Fruit fly (Drosophila melanogaster): ENCODE measurements around the gene CG6978.

CG6978 gene

DNA sequence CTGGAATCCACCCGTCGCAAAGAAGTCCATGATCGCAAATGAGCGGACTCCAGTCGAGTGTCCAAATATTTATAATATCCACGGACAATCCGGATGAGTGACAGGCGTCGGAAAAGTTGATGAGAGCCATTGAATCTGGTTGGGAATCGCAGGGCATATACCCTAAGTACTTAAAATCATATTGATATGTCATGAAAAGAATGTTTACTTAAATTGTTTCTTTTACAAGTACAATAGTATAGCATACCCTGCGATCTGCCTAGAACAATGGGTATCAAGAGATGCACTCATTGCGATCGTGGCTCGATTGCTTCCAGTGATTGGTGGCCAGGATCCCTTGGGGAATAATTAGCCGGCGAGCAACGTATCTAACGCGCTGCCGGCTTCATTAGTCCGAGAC is 12.4 kb upstream of the CG6978 start, which contains the start of gene Klf15:
Gene Klf15, minus strand, starts transcription at position 101 of the 400 bp plus-strand sequence.
- no peak for TF ChIP-seq Dll (GFP tag; IDR thresholded peaks at IDR 0.05; ENCODE audit: partially characterized antibody)
- no peak for TF ChIP-seq CG11560 (tag; IDR thresholded peaks at IDR 0.05)
- no peak for TF ChIP-seq CG17612 (GFP tag; IDR thresholded peaks at IDR 0.05)
- TF ChIP-seq ro (GFP tag; IDR thresholded peaks at IDR 0.05) = no peak
- no peak for TF ChIP-seq insv (GFP tag; optimal IDR thresholded peaks at IDR 0.05)
- no peak for TF ChIP-seq CG10274 (GFP tag; optimal IDR thresholded peaks at IDR 0.05)
- TF ChIP-seq H2.0 (GFP tag; IDR thresholded peaks at IDR 0.05) = no peak
- no peak for TF ChIP-seq Optix (GFP tag; IDR thresholded peaks at IDR 0.05)
- no peak for TF ChIP-seq disco-r (GFP tag; optimal IDR thresholded peaks at IDR 0.05)
- TF ChIP-seq CG11456 (GFP tag; IDR thresholded peaks at IDR 0.05) = no peak
- no peak for TF ChIP-seq dmrt99B (tag; optimal IDR thresholded peaks at IDR 0.05)
- TF ChIP-seq CG6791 (GFP tag; IDR thresholded peaks at IDR 0.05; ENCODE audit: partially characterized antibody) = no peak
- TF ChIP-seq CG15011 (GFP tag; optimal IDR thresholded peaks at IDR 0.05) = no peak
- no peak for TF ChIP-seq HLH4C (GFP tag; IDR thresholded peaks at IDR 0.05; ENCODE audit: partially characterized antibody)
- TF ChIP-seq CG16863 (GFP tag; optimal IDR thresholded peaks at IDR 0.05) = no peak
- no peak for TF ChIP-seq Oli (tag; optimal IDR thresholded peaks at IDR 0.05)
- TF ChIP-seq CG11247 (GFP tag; IDR thresholded peaks at IDR 0.05) = no peak
- no peak for TF ChIP-seq Atf3 (GFP tag; optimal IDR thresholded peaks at IDR 0.05)
- no peak for TF ChIP-seq mirr (GFP tag; optimal IDR thresholded peaks at IDR 0.05)
- TF ChIP-seq Lim3 (GFP tag; IDR thresholded peaks at IDR 0.05) = no peak

DNA sequence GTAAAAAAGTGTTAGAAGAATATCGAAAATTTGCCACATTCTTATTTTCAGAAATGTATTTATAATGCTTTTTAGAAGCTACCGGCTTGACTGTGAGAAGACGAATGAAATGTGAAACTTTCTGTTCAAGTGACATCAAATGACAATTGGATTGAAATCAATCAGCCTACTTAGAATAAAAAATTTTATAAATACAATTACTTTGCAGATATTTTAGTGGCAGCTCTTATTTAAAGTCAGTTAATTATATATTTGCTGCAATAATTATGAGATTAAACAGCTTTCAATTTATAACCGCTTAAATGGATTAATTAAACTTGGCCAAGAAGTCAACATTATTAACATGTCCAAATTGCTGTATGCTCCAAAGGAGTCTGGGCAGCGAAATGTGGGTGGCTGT is 6.6 kb upstream of the CG6978 start, which contains the start of gene CG2871:
Gene CG2871, minus strand, starts transcription at position 101 of the 400 bp plus-strand sequence.
- TF ChIP-seq tin (GFP tag; optimal IDR thresholded peaks at IDR 0.05) (no peak), CG15601 (tag; optimal IDR thresholded peaks at IDR 0.05) (no peak)

DNA sequence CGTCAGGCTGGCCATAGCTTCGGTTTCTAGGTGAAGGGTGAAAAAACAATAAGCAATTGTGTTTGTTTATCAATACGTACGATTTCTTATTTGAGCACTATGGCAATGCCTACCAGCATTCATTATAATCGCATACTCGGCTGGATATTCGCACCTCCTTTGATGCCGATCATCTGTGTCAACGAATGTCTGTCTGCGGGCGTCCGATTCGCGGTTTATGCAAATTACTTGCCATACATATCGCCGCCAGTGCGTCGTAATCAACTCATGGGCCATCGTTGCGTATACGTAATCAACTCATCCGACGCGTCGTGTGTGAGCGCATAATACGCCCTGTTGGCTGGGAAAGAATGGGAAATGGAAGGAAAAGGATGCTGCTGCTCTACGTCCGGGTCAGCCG is 1.2 kb upstream of the CG6978 start, which contains the start of gene CG15471:
Gene CG15471, minus strand, starts transcription at position 101 of the 400 bp plus-strand sequence.
- TF ChIP-seq YL-1 (GFP tag; optimal IDR thresholded peaks at IDR 0.05) = no peak
- no peak for TF ChIP-seq Dad (GFP tag; optimal IDR thresholded peaks at IDR 0.05)
- TF ChIP-seq Hsf (GFP tag; optimal IDR thresholded peaks at IDR 0.05) = no peak
- TF ChIP-seq CG7372 (GFP tag; IDR thresholded peaks at IDR 0.05) = peak; percentile 27; the same call in 1 of the 2 replicates
- TF ChIP-seq Atf6 (GFP tag; IDR thresholded peaks at IDR 0.05) = no peak

DNA sequence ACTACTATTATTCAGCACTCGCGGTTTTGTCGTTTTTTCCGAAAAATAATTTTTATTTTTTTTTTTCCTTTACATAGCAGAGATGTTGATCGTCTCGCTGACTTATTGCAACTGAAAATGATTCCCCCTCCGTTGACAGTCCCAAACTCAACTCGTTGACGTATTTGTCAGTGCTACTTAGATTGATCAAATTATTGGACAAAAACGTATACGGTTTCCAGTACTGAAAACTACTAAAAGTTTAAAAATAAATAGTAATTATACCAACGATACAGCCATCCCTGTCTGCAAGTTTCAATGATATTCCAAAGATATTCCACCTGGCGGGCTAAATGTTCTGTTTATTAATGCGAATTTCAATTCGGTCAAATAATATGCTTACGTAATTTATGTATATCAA is 20.9 kb downstream of the CG6978 start, which contains the start of gene CG2861:
Gene CG2861, minus strand, starts transcription at position 101 of the 400 bp plus-strand sequence.
- TF ChIP-seq B-H1 (GFP tag; IDR thresholded peaks at IDR 0.05) = no peak
- TF ChIP-seq ara (GFP tag; IDR thresholded peaks at IDR 0.05) = no peak
- TF ChIP-seq danr (GFP tag; IDR thresholded peaks at IDR 0.05) = no peak

DNA sequence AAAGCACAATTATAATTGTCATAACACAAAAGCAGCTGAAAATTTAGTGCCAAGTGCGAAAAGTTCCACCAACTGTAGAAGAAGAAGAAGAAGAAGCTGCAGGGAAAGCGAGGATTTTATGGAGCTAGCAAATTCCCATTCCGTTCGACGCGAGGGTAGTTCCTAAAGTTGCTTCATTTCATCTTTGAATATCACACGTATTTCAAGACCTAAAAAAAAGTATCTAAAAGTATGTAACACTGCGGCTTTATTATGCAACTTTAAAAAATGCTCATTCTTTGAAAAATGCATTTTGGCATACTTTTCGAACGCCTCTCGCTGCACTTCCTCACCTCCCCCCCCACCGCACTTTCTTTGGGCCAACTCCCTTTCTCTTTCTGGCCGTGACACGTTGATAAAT is 24.0 kb downstream of the CG6978 start:
- TF ChIP-seq hkb (optimal IDR thresholded peaks at IDR 0.05) (peak; percentile 91), hkb (GFP tag; IDR thresholded peaks at IDR 0.05) (no peak), Ada2b (GFP tag; IDR thresholded peaks at IDR 0.05) (0 out of 2 replicates have a peak, but pooled peaks have one; percentile 11), mam (GFP tag; optimal IDR thresholded peaks at IDR 0.05) (no peak), CkIIα-i1 (GFP tag; IDR thresholded peaks at IDR 0.05) (no peak), so (GFP tag; IDR thresholded peaks at IDR 0.05) (no peak), CG12299 (tag; optimal IDR thresholded peaks at IDR 0.05) (no peak), gem (tag; optimal IDR thresholded peaks at IDR 0.05) (peak; percentile 15), CG4854 (GFP tag; optimal IDR thresholded peaks at IDR 0.05) (no peak), CG4404 (GFP tag; IDR thresholded peaks at IDR 0.05) (0 out of 2 replicates have a peak, but pooled peaks have one; percentile 21), ewg (GFP tag; optimal IDR thresholded peaks at IDR 0.05) (no peak)

Data from whole organism, embryonic.